Worm (Caenorhabditis elegans) whole organism, L1 larva: ENCODE results near the gene asp-13.
A peak's percentile ranks its signal among the peaks of the same experiment; 100 is the strongest.

Experiments used
- Y116A8C.19 ChIP-seq: sonication (generic microtip); optimal IDR thresholded peaks from 2 replicates; lab custom pipeline; 2016; ENCODE audit warnings: missing compliant biosample characterization, missing genetic modification characterization, borderline replicate concordance
- aha-1 ChIP-seq: fragments of 150-350 bp; optimal IDR thresholded peaks from 2 replicates; lab custom pipeline; 2014; ENCODE audit warnings: missing biosample characterization, missing genetic modification characterization
- aly-2 ChIP-seq: fragments of 150-350 bp; optimal IDR thresholded peaks from 2 replicates; lab custom pipeline; 2014; ENCODE audit warnings: missing biosample characterization, missing genetic modification characterization
- ama-1 ChIP-seq: fragments of 150-350 bp; optimal IDR thresholded peaks from 2 replicates; lab custom pipeline; 2014
- ceh-63 ChIP-seq: fragments of 200-800 bp; sonication (Bioruptor generic); optimal IDR thresholded peaks from 2 replicates; lab custom pipeline; 2018; ENCODE audit warnings: mild to moderate bottlenecking, missing genetic modification characterization, missing compliant biosample characterization
- dsc-1 ChIP-seq: sonication (generic microtip); optimal IDR thresholded peaks from 2 replicates; lab custom pipeline; 2016; ENCODE audit warnings: mild to moderate bottlenecking, missing genetic modification characterization, missing compliant biosample characterization
- efl-1 ChIP-seq, 4 experiments: fragments of 150-350 bp; optimal IDR thresholded peaks in 3 of 4; peaks in 1 of 4; 1 replicate in 1 of 4; 2 replicates in 3 of 4; lab custom pipeline; 2014; ENCODE audit warnings: missing biosample characterization in 2 of 4, missing genetic modification characterization in 2 of 4, missing genetic modification reagents in 2 of 4
- egl-13 ChIP-seq: sonication (generic microtip); optimal IDR thresholded peaks from 2 replicates; lab custom pipeline; 2016; ENCODE audit warnings: missing genotype, missing genetic modification reagents, missing genetic modification characterization, missing compliant biosample characterization
- elt-2 ChIP-seq: sonication (generic microtip); optimal IDR thresholded peaks from 2 replicates; lab custom pipeline; 2016; ENCODE audit warnings: missing genetic modification characterization, mild to moderate bottlenecking, inconsistent platforms, missing compliant biosample characterization, missing genetic modification reagents
- elt-3 ChIP-seq, 6 experiments: fragments of 150-350 bp in 1 of 6; sonication (generic microtip); optimal IDR thresholded peaks; 2 replicates each; lab custom pipeline; 2017 to 2018; ENCODE audit warnings: missing biosample characterization in 6 of 6, missing genetic modification characterization in 6 of 6, inconsistent platforms in 1 of 6
- fkh-10 ChIP-seq: sonication (generic microtip); optimal IDR thresholded peaks from 2 replicates; lab custom pipeline; 2017; ENCODE audit warnings: missing biosample characterization, missing genetic modification reagents, missing genetic modification characterization
- fos-1 ChIP-seq: fragments of 150-350 bp; optimal IDR thresholded peaks from 2 replicates; lab custom pipeline; 2014; ENCODE audit warnings: missing biosample characterization, missing genetic modification characterization
- grh-1 ChIP-seq: fragments of 200-800 bp; sonication (Bioruptor generic); IDR thresholded peaks from 2 replicates; pipeline ENCODE4 v1.3.6; 2022; ENCODE audit warnings: missing genetic modification reagents, missing genetic modification characterization, missing compliant biosample characterization
- hlh-17 ChIP-seq: fragments of 200-800 bp; sonication (Bioruptor generic); optimal IDR thresholded peaks from 2 replicates; lab custom pipeline; 2018; ENCODE audit warnings: missing genetic modification characterization, mild to moderate bottlenecking, missing compliant biosample characterization, moderate library complexity, borderline replicate concordance
- hlh-4 ChIP-seq: sonication (generic microtip); optimal IDR thresholded peaks from 2 replicates; lab custom pipeline; 2016; ENCODE audit warnings: mild to moderate bottlenecking, missing genetic modification characterization, missing compliant biosample characterization
- irx-1 ChIP-seq: sonication (generic microtip); optimal IDR thresholded peaks from 2 replicates; lab custom pipeline; 2016; ENCODE audit warnings: missing genetic modification characterization, missing compliant biosample characterization
- lin-14 ChIP-seq: fragments of 200-800 bp; sonication (Bioruptor generic); optimal IDR thresholded peaks from 2 replicates; lab custom pipeline; 2018; ENCODE audit warnings: mild to moderate bottlenecking, missing genetic modification characterization, moderate library complexity, missing compliant biosample characterization
- lin-15B ChIP-seq: fragments of 150-350 bp; sonication (generic microtip); optimal IDR thresholded peaks from 3 replicates; lab custom pipeline; 2014; ENCODE audit warnings: missing biosample characterization, missing genetic modification characterization
- lin-35 ChIP-seq, 2 experiments: fragments of 150-350 bp; optimal IDR thresholded peaks; 2 replicates each; lab custom pipeline; 2014; ENCODE audit warnings: missing biosample characterization in 2 of 2, missing genetic modification characterization in 2 of 2, missing genetic modification reagents in 2 of 2
- lin-39 ChIP-seq: fragments of 150-350 bp; optimal IDR thresholded peaks from 2 replicates; lab custom pipeline; 2014; ENCODE audit warnings: missing biosample characterization, missing genetic modification reagents, missing genetic modification characterization
- lir-3 ChIP-seq: sonication (generic microtip); optimal IDR thresholded peaks from 2 replicates; lab custom pipeline; 2016; ENCODE audit warnings: mild to moderate bottlenecking, missing genetic modification characterization, moderate library complexity, missing compliant biosample characterization; ENCODE audit not compliant: poor library complexity
- mab-9 ChIP-seq: fragments of 200-800 bp; sonication (Bioruptor generic); IDR thresholded peaks from 2 replicates; pipeline ENCODE4 v1.3.6; 2022; ENCODE audit warnings: missing genetic modification reagents, missing genetic modification characterization, missing compliant biosample characterization
- mef-2 ChIP-seq: fragments of 150-350 bp; optimal IDR thresholded peaks from 2 replicates; lab custom pipeline; 2014; ENCODE audit warnings: missing biosample characterization, missing genetic modification characterization
- mep-1 ChIP-seq: fragments of 150-350 bp; optimal IDR thresholded peaks from 2 replicates; lab custom pipeline; 2014; ENCODE audit warnings: missing biosample characterization, missing genetic modification characterization
- nhr-11 ChIP-seq: fragments of 150-350 bp; optimal IDR thresholded peaks from 2 replicates; lab custom pipeline; 2014; ENCODE audit warnings: missing biosample characterization, missing genetic modification characterization
- nhr-19 ChIP-seq: fragments of 200-800 bp; sonication (Bioruptor generic); conservative IDR thresholded peaks from 2 replicates; pipeline ENCODE4 v1.3.6; 2022; ENCODE audit warnings: missing genetic modification characterization, missing compliant biosample characterization
- nhr-20 ChIP-seq: sonication (generic microtip); optimal IDR thresholded peaks from 2 replicates; lab custom pipeline; 2016; ENCODE audit warnings: mild to moderate bottlenecking, missing genetic modification characterization, missing compliant biosample characterization
- nhr-28 ChIP-seq: fragments of 150-350 bp; optimal IDR thresholded peaks from 2 replicates; lab custom pipeline; 2014; ENCODE audit warnings: missing biosample characterization, missing genetic modification characterization
- nhr-85 ChIP-seq: sonication (generic microtip); peaks from one replicate; lab custom pipeline; 2016; ENCODE audit warnings: missing genetic modification characterization, inconsistent platforms, missing compliant biosample characterization
- nhr-90 ChIP-seq: sonication (generic microtip); optimal IDR thresholded peaks from 2 replicates; lab custom pipeline; 2016; ENCODE audit warnings: mild to moderate bottlenecking, missing genetic modification characterization, missing compliant biosample characterization; ENCODE audit not compliant: poor library complexity
- pax-3 ChIP-seq: fragments of 200-800 bp; sonication (Bioruptor generic); optimal IDR thresholded peaks from 2 replicates; lab custom pipeline; 2018; ENCODE audit warnings: mild to moderate bottlenecking, missing genetic modification characterization, moderate library complexity, missing compliant biosample characterization
- rnt-1 ChIP-seq: sonication (generic microtip); optimal IDR thresholded peaks from 2 replicates; lab custom pipeline; 2016; ENCODE audit warnings: mild to moderate bottlenecking, missing genetic modification characterization, moderate library complexity, missing compliant biosample characterization
- skn-1 ChIP-seq: fragments of 150-350 bp; optimal IDR thresholded peaks from 2 replicates; lab custom pipeline; 2014; ENCODE audit warnings: missing biosample characterization, missing genetic modification characterization
- sox-4 ChIP-seq: sonication (generic microtip); optimal IDR thresholded peaks from 2 replicates; lab custom pipeline; 2016; ENCODE audit warnings: missing genetic modification characterization, missing compliant biosample characterization
- sptf-1 ChIP-seq: fragments of 150-350 bp; optimal IDR thresholded peaks from 2 replicates; lab custom pipeline; 2014; ENCODE audit warnings: missing biosample characterization, missing genetic modification characterization
- sup-37 ChIP-seq: fragments of 200-800 bp; sonication (Bioruptor generic); optimal IDR thresholded peaks from 2 replicates; lab custom pipeline; 2018; ENCODE audit warnings: mild to moderate bottlenecking, missing genetic modification characterization, missing compliant biosample characterization
- tbx-2 ChIP-seq: sonication (generic microtip); optimal IDR thresholded peaks from 2 replicates; lab custom pipeline; 2016; ENCODE audit warnings: missing genetic modification characterization, missing compliant biosample characterization
- unc-130 ChIP-seq: fragments of 150-350 bp; optimal IDR thresholded peaks from 2 replicates; lab custom pipeline; 2017; ENCODE audit warnings: missing biosample characterization, missing genetic modification characterization, inconsistent platforms
- unc-62 ChIP-seq: fragments of 150-350 bp; optimal IDR thresholded peaks from 2 replicates; lab custom pipeline; 2014; ENCODE audit warnings: missing biosample characterization, missing genetic modification reagents, missing genetic modification characterization
- zag-1 ChIP-seq: fragments of 150-350 bp; optimal IDR thresholded peaks from 2 replicates; lab custom pipeline; 2014; ENCODE audit warnings: missing biosample characterization, missing genetic modification characterization

Gene asp-13

ce11 chrV:8622314-8622713 is 20.7 kb downstream of the asp-13 start, which contains the start of gene F41E6.1:
Gene F41E6.1 (plus strand): TSS chrV:8622614.
- TF ChIP-seq nhr-20 (no peak), dsc-1 (tag; lab: Kevin White, UChicago) (no peak), egl-13 (tag; lab: Kevin White, UChicago) (no peak), lin-39 (tag; lab: Kevin White, UChicago) (no peak), nhr-28 (tag; lab: Kevin White, UChicago) (no peak), rnt-1 (tag; lab: Kevin White, UChicago) (no peak), aha-1 (tag; lab: Kevin White, UChicago) (no peak), lin-15B (no peak), fkh-10 (no peak), mep-1 (tag; lab: Kevin White, UChicago) (no peak), tbx-2 (tag; lab: Kevin White, UChicago) (no peak), grh-1 (GFP tag; lab: Robert Waterston, UW) (no peak), elt-3 (tag; optimal IDR thresholded peaks at IDR 0.05; lab: Kevin White, UChicago) (no peak)
- TF ChIP-seq, all 84 proteins: peak for 0

ce11 chrV:8621213-8621612 is 21.8 kb downstream of the asp-13 start, which contains the start of gene idpc-2:
Gene idpc-2 (minus strand): TSS chrV:8621313.
- TF ChIP-seq nhr-11 (tag; lab: Kevin White, UChicago), result no peak
- TF ChIP-seq hlh-4 (tag; lab: Kevin White, UChicago), result no peak
- no peak for TF ChIP-seq ama-1
- TF ChIP-seq rnt-1 (tag; lab: Kevin White, UChicago), result no peak
- no peak for TF ChIP-seq fos-1 (tag; lab: Kevin White, UChicago)
- no peak for TF ChIP-seq nhr-28 (tag; lab: Kevin White, UChicago)
- no peak for TF ChIP-seq aly-2 (tag; lab: Kevin White, UChicago)
- TF ChIP-seq lin-35 (GFP tag; optimal IDR thresholded peaks at IDR 0.05; lab: Kevin White, UChicago), result no peak
- no peak for TF ChIP-seq Y116A8C.19 (tag; lab: Kevin White, UChicago)
- TF ChIP-seq hlh-17 (GFP tag; lab: Kevin White, UChicago), result no peak
- no peak for TF ChIP-seq skn-1
- no peak for TF ChIP-seq ceh-63
- no peak for TF ChIP-seq zag-1 (tag; lab: Kevin White, UChicago)
- TF ChIP-seq sup-37 (GFP tag; lab: Kevin White, UChicago), result no peak
- no peak for TF ChIP-seq mef-2 (tag; lab: Kevin White, UChicago)
- no peak for TF ChIP-seq fkh-10
- TF ChIP-seq nhr-19 (GFP tag; lab: Robert Waterston, UW), result no peak

ce11 chrV:8618738-8619137 is 24.3 kb downstream of the asp-13 start, which contains the start of gene grd-5:
Gene grd-5 (plus strand): TSS chrV:8619032.
- no peak for TF ChIP-seq sptf-1 (tag; lab: Kevin White, UChicago)
- TF ChIP-seq Y116A8C.19 (tag; lab: Kevin White, UChicago), result no peak
- TF ChIP-seq irx-1 (tag; lab: Kevin White, UChicago), result no peak
- TF ChIP-seq unc-62 (GFP tag; lab: Kevin White, UChicago), result no peak
- TF ChIP-seq elt-2 (tag; lab: Kevin White, UChicago), result no peak
- TF ChIP-seq mep-1 (tag; lab: Kevin White, UChicago), result no peak
- no peak for TF ChIP-seq sox-4 (tag; lab: Kevin White, UChicago)
- peak; percentile 38 for TF ChIP-seq lin-14
- TF ChIP-seq ama-1, result no peak
- no peak for TF ChIP-seq nhr-28 (tag; lab: Kevin White, UChicago)
- peak; percentile 8 for TF ChIP-seq rnt-1 (tag; lab: Kevin White, UChicago)
- TF ChIP-seq lir-3, result no peak
- peak; percentile 79 for TF ChIP-seq nhr-85 (tag; lab: Kevin White, UChicago)
- no peak for TF ChIP-seq pax-3

- TF ChIP-seq mab-9 (GFP tag; lab: Robert Waterston, UW) (no peak), nhr-90 (no peak), unc-130 (tag; lab: Kevin White, UChicago) (no peak), sox-4 (tag; lab: Kevin White, UChicago) (no peak), Y116A8C.19 (tag; lab: Kevin White, UChicago) (no peak), fos-1 (tag; lab: Kevin White, UChicago) (no peak), aly-2 (tag; lab: Kevin White, UChicago) (peak; percentile 13), efl-1 (optimal IDR thresholded peaks at IDR 0.05; lab: Kevin White, UChicago) (no peak), efl-1 (GFP tag; optimal IDR thresholded peaks at IDR 0.05 in 1 of 2; lab: Kevin White, UChicago) (peak in 1 of 2 experiments; percentile 89), nhr-85 (tag; lab: Kevin White, UChicago) (no peak)
- TF ChIP-seq, all 84 proteins: peak for 2
Observed at ce11 chrV:8615711-8616110, 27.3 kb downstream of the asp-13 start.
